Fruit fly (Drosophila melanogaster) whole organism, embryonic: ENCODE results near the gene Srpk79D.

Source experiments
- Atf-2 ChIP-seq: fragments of 200-800 bp; sonication (Bioruptor generic); optimal IDR thresholded peaks from 2 replicates; lab custom pipeline; 2016; ENCODE audit warnings: missing biosample characterization, missing genetic modification characterization
- Atf6 ChIP-seq: fragments of 200-800 bp; sonication (Bioruptor generic); IDR thresholded peaks from 2 replicates; pipeline ENCODE4 v1.3.6; 2022; ENCODE audit warnings: missing biosample characterization, missing genetic modification characterization
- CG10209 ChIP-seq: fragments of 200-800 bp; sonication (Bioruptor generic); optimal IDR thresholded peaks from 3 replicates; lab custom pipeline; 2017; ENCODE audit warnings: missing biosample characterization, mild to moderate bottlenecking, missing genetic modification characterization, missing genetic modification reagents
- CG10321 ChIP-seq: fragments of 200-800 bp; sonication (Bioruptor generic); IDR thresholded peaks from 2 replicates; pipeline ENCODE4 v1.3.6; 2022; ENCODE audit warnings: missing biosample characterization, missing genetic modification characterization
- CG10543 ChIP-seq: fragments of 200-800 bp; sonication (Bioruptor generic); optimal IDR thresholded peaks from 3 replicates; lab custom pipeline; 2017; ENCODE audit warnings: missing biosample characterization, mild to moderate bottlenecking, missing genetic modification characterization, moderate library complexity
- CG10565 ChIP-seq: fragments of 200-800 bp; sonication (Bioruptor generic); optimal IDR thresholded peaks from 3 replicates; lab custom pipeline; 2016; ENCODE audit warnings: missing biosample characterization, mild to moderate bottlenecking, missing genetic modification characterization
- CG10654 ChIP-seq: fragments of 200-800 bp; sonication (Bioruptor generic); optimal IDR thresholded peaks from 2 replicates; lab custom pipeline; 2016; ENCODE audit warnings: missing biosample characterization, missing genetic modification characterization
- CG11093 ChIP-seq: fragments of 200-800 bp; sonication (Bioruptor generic); IDR thresholded peaks from 3 replicates; pipeline ENCODE4 v1.3.6; 2022; ENCODE audit warnings: missing biosample characterization, missing genetic modification characterization
- CG12155 ChIP-seq: fragments of 200-800 bp; sonication (Bioruptor generic); optimal IDR thresholded peaks from 3 replicates; lab custom pipeline; 2016; ENCODE audit warnings: missing biosample characterization, missing genetic modification characterization
- CG12769 ChIP-seq: fragments of 200-800 bp; sonication (Bioruptor generic); optimal IDR thresholded peaks from 2 replicates; lab custom pipeline; 2019; ENCODE audit warnings: missing biosample characterization, mild to moderate bottlenecking, missing genetic modification characterization, moderate library complexity
- CG15514 ChIP-seq: fragments of 200-800 bp; sonication (Bioruptor generic); optimal IDR thresholded peaks from 3 replicates; lab custom pipeline; 2017; ENCODE audit warnings: missing biosample characterization, missing genetic modification characterization, mild to moderate bottlenecking, moderate library complexity, missing genetic modification reagents
- CG1603 ChIP-seq: fragments of 200-800 bp; sonication (Bioruptor generic); optimal IDR thresholded peaks from 2 replicates; lab custom pipeline; 2019; ENCODE audit warnings: missing biosample characterization, mild to moderate bottlenecking, missing genetic modification characterization, moderate library complexity
- CG16779 ChIP-seq: fragments of 200-800 bp; sonication (Bioruptor generic); IDR thresholded peaks from 2 replicates; pipeline ENCODE4 v1.3.6; 2022; ENCODE audit warnings: missing biosample characterization, missing genetic modification characterization
- CG18011 ChIP-seq: fragments of 200-800 bp; sonication (Bioruptor generic); optimal IDR thresholded peaks from 2 replicates; lab custom pipeline; 2017; ENCODE audit warnings: missing biosample characterization, missing genetic modification characterization, mild to moderate bottlenecking, moderate library complexity, missing genotype
- CG2202 ChIP-seq: fragments of 200-800 bp; sonication (Bioruptor generic); optimal IDR thresholded peaks from 2 replicates; lab custom pipeline; 2018; ENCODE audit warnings: missing biosample characterization, mild to moderate bottlenecking, missing genetic modification characterization
- CG2875 ChIP-seq: fragments of 200-800 bp; sonication (Bioruptor generic); optimal IDR thresholded peaks from 2 replicates; lab custom pipeline; 2017; ENCODE audit warnings: missing biosample characterization, mild to moderate bottlenecking, missing genetic modification characterization, missing genetic modification reagents
- CG3163 ChIP-seq: fragments of 200-800 bp; sonication (Bioruptor generic); optimal IDR thresholded peaks from 3 replicates; lab custom pipeline; 2016; ENCODE audit warnings: missing biosample characterization, missing genetic modification characterization
- CG6654 ChIP-seq: fragments of 200-800 bp; sonication (Bioruptor generic); optimal IDR thresholded peaks from 2 replicates; lab custom pipeline; 2017; ENCODE audit warnings: missing biosample characterization, mild to moderate bottlenecking, missing genetic modification characterization
- CG8359 ChIP-seq: fragments of 200-800 bp; sonication (Bioruptor generic); optimal IDR thresholded peaks from 2 replicates; lab custom pipeline; 2017; ENCODE audit warnings: missing biosample characterization, mild to moderate bottlenecking, missing genetic modification characterization, borderline replicate concordance
- CG9876 ChIP-seq: fragments of 200-800 bp; sonication (Bioruptor generic); optimal IDR thresholded peaks from 2 replicates; lab custom pipeline; 2016; ENCODE audit warnings: missing biosample characterization, missing genetic modification characterization
- Gug ChIP-seq: fragments of 200-800 bp; sonication (Bioruptor generic); IDR thresholded peaks from 4 replicates; pipeline ENCODE4 v1.3.6; 2022; ENCODE audit warnings: missing biosample characterization, missing genetic modification characterization
- HLHmδ ChIP-seq: fragments of 200-800 bp; sonication (Bioruptor generic); optimal IDR thresholded peaks from 2 replicates; lab custom pipeline; 2018; ENCODE audit warnings: missing biosample characterization, mild to moderate bottlenecking, missing genetic modification characterization, moderate library complexity
- Hey ChIP-seq: fragments of 200-800 bp; sonication (Bioruptor generic); optimal IDR thresholded peaks from 3 replicates; lab custom pipeline; 2018; ENCODE audit warnings: missing biosample characterization, mild to moderate bottlenecking, missing genetic modification characterization
- Hr39 ChIP-seq: fragments of >200 bp; optimal IDR thresholded peaks from 2 replicates; lab custom pipeline; 2017
- Mrtf ChIP-seq: fragments of 200-800 bp; sonication (Bioruptor generic); IDR thresholded peaks from 3 replicates; pipeline ENCODE4 v1.3.6; 2022; ENCODE audit warnings: missing biosample characterization, missing genetic modification characterization
- Oli ChIP-seq: fragments of 200-800 bp; sonication (Bioruptor generic); optimal IDR thresholded peaks from 2 replicates; lab custom pipeline; 2018; ENCODE audit warnings: missing biosample characterization, mild to moderate bottlenecking, missing genetic modification characterization, moderate library complexity
- Optix ChIP-seq: fragments of 200-800 bp; sonication (Bioruptor generic); IDR thresholded peaks from 3 replicates; pipeline ENCODE4 v1.3.6; 2022; ENCODE audit warnings: missing biosample characterization, missing genetic modification characterization
- Ptx1 ChIP-seq: fragments of 200-800 bp; sonication (Bioruptor generic); IDR thresholded peaks from 2 replicates; pipeline ENCODE4 v1.3.6; 2022; ENCODE audit warnings: missing biosample characterization, missing genetic modification characterization
- Xbp1 ChIP-seq: fragments of 200-800 bp; sonication (Bioruptor generic); optimal IDR thresholded peaks from 3 replicates; lab custom pipeline; 2016; ENCODE audit warnings: missing biosample characterization, mild to moderate bottlenecking, missing genetic modification characterization
- Xrp1 ChIP-seq: fragments of 200-800 bp; sonication (Bioruptor generic); IDR thresholded peaks from 2 replicates; pipeline ENCODE4 v1.3.6; 2022; ENCODE audit warnings: missing biosample characterization, missing genetic modification characterization
- ara ChIP-seq: fragments of 200-800 bp; sonication (Bioruptor generic); IDR thresholded peaks from 2 replicates; pipeline ENCODE4 v1.3.6; 2022; ENCODE audit warnings: missing biosample characterization, missing genetic modification characterization
- ato ChIP-seq: fragments of 200-800 bp; sonication (Bioruptor generic); IDR thresholded peaks from 2 replicates; pipeline ENCODE4 v1.3.6; 2022; ENCODE audit warnings: missing biosample characterization, missing genetic modification characterization; ENCODE audit not compliant: partially characterized antibody
- bbx ChIP-seq: fragments of 200-800 bp; sonication (Bioruptor generic); IDR thresholded peaks from 2 replicates; pipeline ENCODE4 v1.3.6; 2022; ENCODE audit warnings: missing biosample characterization, missing genetic modification characterization; ENCODE audit not compliant: partially characterized antibody
- cg ChIP-seq: fragments of 200-800 bp; sonication (Bioruptor generic); optimal IDR thresholded peaks from 3 replicates; lab custom pipeline; 2019; ENCODE audit warnings: missing biosample characterization, mild to moderate bottlenecking, missing genetic modification characterization, moderate library complexity
- crol ChIP-seq: fragments of 200-800 bp; sonication (Bioruptor generic); IDR thresholded peaks from 2 replicates; pipeline ENCODE4 v1.3.6; 2022; ENCODE audit warnings: missing biosample characterization, missing genetic modification characterization
- en ChIP-seq: fragments of 200-800 bp; sonication (Bioruptor generic); optimal IDR thresholded peaks from 2 replicates; lab custom pipeline; 2016; ENCODE audit warnings: missing biosample characterization, missing genetic modification characterization
- exex ChIP-seq: fragments of 200-800 bp; sonication (Bioruptor generic); optimal IDR thresholded peaks from 4 replicates; lab custom pipeline; 2018; ENCODE audit warnings: missing biosample characterization, mild to moderate bottlenecking, missing genetic modification characterization, moderate library complexity
- h ChIP-seq: fragments of >200 bp; optimal IDR thresholded peaks from 2 replicates; lab custom pipeline; 2017
- hkb ChIP-seq, 2 experiments: fragments of 200-800 bp in 1 of 2; fragments of >200 bp in 1 of 2; sonication (Bioruptor generic) in 1 of 2; IDR thresholded peaks in 1 of 2; optimal IDR thresholded peaks in 1 of 2; 2 replicates each; pipeline versions ENCODE4 v1.3.6 to Lab custom; 2017 to 2022; ENCODE audit warnings: missing biosample characterization in 1 of 2, missing genetic modification characterization in 1 of 2
- lilli ChIP-seq: fragments of 200-800 bp; sonication (Bioruptor generic); optimal IDR thresholded peaks from 3 replicates; lab custom pipeline; 2016; ENCODE audit warnings: missing biosample characterization, missing genetic modification characterization
- nau ChIP-seq: fragments of 200-800 bp; sonication (Bioruptor generic); optimal IDR thresholded peaks from 3 replicates; lab custom pipeline; 2017; ENCODE audit warnings: missing biosample characterization, mild to moderate bottlenecking, missing genetic modification characterization, missing genetic modification reagents
- peb ChIP-seq: fragments of 200-800 bp; sonication (Bioruptor generic); IDR thresholded peaks from 2 replicates; pipeline ENCODE4 v1.3.6; 2022; ENCODE audit warnings: missing biosample characterization, missing genetic modification characterization
- ro ChIP-seq: fragments of 200-800 bp; sonication (Bioruptor generic); IDR thresholded peaks from 2 replicates; pipeline ENCODE4 v1.3.6; 2022; ENCODE audit warnings: missing biosample characterization, missing genetic modification characterization
- salm ChIP-seq: fragments of 200-800 bp; sonication (Bioruptor generic); optimal IDR thresholded peaks from 2 replicates; lab custom pipeline; 2018; ENCODE audit warnings: missing biosample characterization, mild to moderate bottlenecking, missing genetic modification characterization
- schlank ChIP-seq: fragments of 200-800 bp; sonication (Bioruptor generic); optimal IDR thresholded peaks from 2 replicates; lab custom pipeline; 2018; ENCODE audit warnings: missing biosample characterization, mild to moderate bottlenecking, missing genetic modification characterization
- trh ChIP-seq: fragments of 200-800 bp; sonication (Bioruptor generic); optimal IDR thresholded peaks from 2 replicates; lab custom pipeline; 2016; ENCODE audit warnings: missing biosample characterization, missing genetic modification characterization
- ttk ChIP-seq: fragments of 200-800 bp; sonication (Bioruptor generic); IDR thresholded peaks from 2 replicates; pipeline ENCODE4 v2.1.2; 2022; ENCODE audit warnings: missing biosample characterization, missing genetic modification characterization
- vnd ChIP-seq: fragments of 200-800 bp; sonication (Bioruptor generic); IDR thresholded peaks from 3 replicates; pipeline ENCODE4 v1.3.6; 2022; ENCODE audit warnings: missing biosample characterization, missing genetic modification characterization; ENCODE audit not compliant: partially characterized antibody
- vvl ChIP-seq: fragments of 200-800 bp; sonication (Bioruptor generic); IDR thresholded peaks from 2 replicates; pipeline ENCODE4 v1.3.6; 2022; ENCODE audit warnings: missing biosample characterization, missing genetic modification characterization

Gene Srpk79D

dm6 chr3L:22287994-22288766 is 14.4 kb downstream of the Srpk79D start, which contains the start of the genes Hem and IleRS (continued):
- TF ChIP-seq CG1603 (no peak), lilli (GFP tag; lab: Kevin White, UChicago) (peak; percentile 91), CG3163 (GFP tag; lab: Kevin White, UChicago) (peak; percentile 64), CG6654 (GFP tag; lab: Kevin White, UChicago) (peak; percentile 78), CG10321 (peak; percentile 43; the same call in 1 of the 2 replicates), Hey (no peak), vnd (peak; percentile 63), CG15514 (peak; percentile 99), crol (GFP tag; lab: Robert Waterston, UW) (no peak; the same call in 1 of the 2 replicates), CG10565 (GFP tag; lab: Kevin White, UChicago) (peak; percentile 47), Gug (GFP tag; lab: Robert Waterston, UW) (peak; percentile 75), CG10543 (GFP tag; lab: Kevin White, UChicago) (peak; percentile 90), HLHmδ (GFP tag; lab: Kevin White, UChicago) (no peak), peb (GFP tag; lab: Robert Waterston, UW) (peak; percentile 77), CG10654 (peak; percentile 93), ro (peak; percentile 75), CG12155 (GFP tag; lab: Kevin White, UChicago) (peak; percentile 90), Optix (GFP tag; lab: Robert Waterston, UW) (peak; percentile 53), salm (tag; lab: Kevin White, UChicago) (peak; percentile 83), Atf-2 (GFP tag; lab: Kevin White, UChicago) (peak; percentile 84), vvl (GFP tag; lab: Robert Waterston, UW) (peak; percentile 95), Xbp1 (GFP tag; lab: Kevin White, UChicago) (peak; percentile 96), CG10209 (GFP tag; lab: Kevin White, UChicago) (peak; percentile 91), CG11093 (GFP tag; lab: Robert Waterston, UW) (peak; percentile 87), CG18011 (GFP tag; lab: Kevin White, UChicago) (peak; percentile 78), Ptx1 (GFP tag; lab: Robert Waterston, UW) (peak; percentile 93), ara (GFP tag; lab: Robert Waterston, UW) (peak; percentile 88), CG2202 (tag; lab: Kevin White, UChicago) (peak; percentile 77), CG16779 (GFP tag; lab: Robert Waterston, UW) (peak; percentile 64), Xrp1 (GFP tag; lab: Robert Waterston, UW) (peak; percentile 95), ato (GFP tag; lab: Robert Waterston, UW) (peak; percentile 78), bbx (peak; percentile 85), cg (GFP tag; lab: Kevin White, UChicago) (no peak), en (peak; percentile 69), exex (tag; lab: Kevin White, UChicago) (no peak), nau (GFP tag; lab: Kevin White, UChicago) (no peak), Hr39 (lab: Kevin White, UChicago) (no peak), Mrtf (peak; percentile 79), schlank (tag; lab: Kevin White, UChicago) (no peak), Atf6 (GFP tag; lab: Robert Waterston, UW) (peak; percentile 91), Oli (tag; lab: Kevin White, UChicago) (peak; percentile 89), hkb (optimal IDR thresholded peaks at IDR 0.05; lab: Kevin White, UChicago) (no peak), hkb (GFP tag; IDR thresholded peaks at IDR 0.05; lab: Robert Waterston, UW) (peak; percentile 90), trh (GFP tag; lab: Kevin White, UChicago) (peak; percentile 88), ttk (GFP tag; lab: Robert Waterston, UW) (peak; percentile 93), CG12769 (tag; lab: Kevin White, UChicago) (no peak), CG9876 (GFP tag; lab: Kevin White, UChicago) (peak; percentile 83), CG2875 (peak; percentile 84), CG8359 (GFP tag; lab: Kevin White, UChicago) (peak; percentile 70), h (no peak)
